Worm (Caenorhabditis elegans) whole organism, mixed stage, embryonic: ENCODE measurements around the gene C47D2.1.

Experiments
- flh-1 ChIP-seq: fragments of 200-800 bp; sonication (Bioruptor generic); optimal IDR thresholded peaks from 2 replicates; lab custom pipeline; 2018; ENCODE audit warnings: mild to moderate bottlenecking, missing genetic modification characterization, moderate library complexity, missing compliant biosample characterization
- hlh-1 ChIP-seq: fragments of 150-350 bp; optimal IDR thresholded peaks from 2 replicates; lab custom pipeline; 2014; ENCODE audit warnings: missing biosample characterization, missing genetic modification reagents, missing genetic modification characterization
- nhr-237 ChIP-seq: fragments of 150-350 bp; optimal IDR thresholded peaks from 2 replicates; lab custom pipeline; 2014; ENCODE audit warnings: missing biosample characterization, missing genetic modification characterization
- nhr-28 ChIP-seq: fragments of 150-350 bp; optimal IDR thresholded peaks from 2 replicates; lab custom pipeline; 2014; ENCODE audit warnings: missing biosample characterization, missing genetic modification characterization
- pha-4 ChIP-seq: fragments of 150-350 bp; optimal IDR thresholded peaks from 2 replicates; lab custom pipeline; 2018; ENCODE audit warnings: missing biosample characterization, missing genetic modification reagents, missing genetic modification characterization
- sem-2 ChIP-seq: fragments of 200-800 bp; sonication (Bioruptor generic); optimal IDR thresholded peaks from 2 replicates; lab custom pipeline; 2018; ENCODE audit warnings: mild to moderate bottlenecking, missing genetic modification characterization, missing compliant biosample characterization
- snpc-4 ChIP-seq: fragments of 150-350 bp; optimal IDR thresholded peaks from 2 replicates; lab custom pipeline; 2014; ENCODE audit warnings: missing biosample characterization, missing genetic modification characterization
- unc-39 ChIP-seq: fragments of 150-350 bp; optimal IDR thresholded peaks from 2 replicates; lab custom pipeline; 2014; ENCODE audit warnings: missing biosample characterization, missing genetic modification characterization
- unc-62 ChIP-seq: fragments of 150-350 bp; optimal IDR thresholded peaks from 2 replicates; lab custom pipeline; 2014; ENCODE audit warnings: missing biosample characterization, missing genetic modification reagents, missing genetic modification characterization

DNA sequence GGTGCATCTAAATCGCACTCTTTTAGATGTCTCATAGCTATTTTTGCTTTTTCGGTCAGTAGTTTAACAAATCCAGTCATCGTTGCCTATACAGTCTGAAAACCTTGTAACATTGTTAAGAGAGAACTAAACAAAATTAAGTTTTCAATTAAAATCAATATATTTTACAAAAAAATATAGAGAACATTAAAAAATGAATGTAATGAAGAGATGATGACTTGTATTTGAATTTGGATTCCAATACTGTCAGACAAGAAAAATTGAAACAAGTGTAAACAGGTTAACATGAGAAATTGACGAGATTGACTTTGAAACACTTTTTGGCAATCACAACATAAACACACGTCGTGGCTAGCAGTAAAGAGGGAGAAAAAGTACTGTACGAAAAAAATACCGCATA lies 29.8 kb upstream of the C47D2.1 start, which contains the start of gene C17H11.5:
- TF ChIP-seq pha-4 (tag; lab: Kevin White, UChicago), result no peak
- no peak for TF ChIP-seq unc-62 (GFP tag; lab: Kevin White, UChicago)
- no peak for TF ChIP-seq snpc-4
- TF ChIP-seq flh-1 (GFP tag; lab: Kevin White, UChicago), result no peak
- no peak for TF ChIP-seq hlh-1 (tag; lab: Kevin White, UChicago)
- no peak for TF ChIP-seq nhr-237 (tag; lab: Kevin White, UChicago)
- no peak for TF ChIP-seq unc-39
- TF ChIP-seq sem-2 (GFP tag; lab: Kevin White, UChicago), result no peak
- no peak for TF ChIP-seq nhr-28 (tag; lab: Kevin White, UChicago)
